Worm (Caenorhabditis elegans) whole organism, young adult: ENCODE data around the gene ZK822.9.

Source experiments
- B0035.1 ChIP-seq: sonication (generic microtip); optimal IDR thresholded peaks from 2 replicates; lab custom pipeline; 2016; ENCODE audit warnings: missing genetic modification characterization, mild to moderate bottlenecking, missing compliant biosample characterization, missing genotype, missing genetic modification reagents
- B0336.3 ChIP-seq: fragments of 200-800 bp; sonication (Bioruptor generic); IDR thresholded peaks from 2 replicates; pipeline ENCODE4 v1.3.6; 2022; ENCODE audit warnings: missing genetic modification characterization, missing compliant biosample characterization
- F39B2.1 ChIP-seq: fragments of 200-800 bp; sonication (Bioruptor generic); IDR thresholded peaks from 2 replicates; pipeline ENCODE4 v1.3.6; 2022; ENCODE audit warnings: missing genetic modification reagents, missing genetic modification characterization, missing compliant biosample characterization
- F52B5.7 ChIP-seq: sonication (generic microtip); optimal IDR thresholded peaks from 2 replicates; lab custom pipeline; 2016; ENCODE audit warnings: mild to moderate bottlenecking, missing genetic modification characterization, missing compliant biosample characterization
- K11D2.4 ChIP-seq: fragments of 200-800 bp; sonication (Bioruptor generic); IDR thresholded peaks from 2 replicates; pipeline ENCODE4 v1.3.6; 2022; ENCODE audit warnings: missing genetic modification reagents, missing genetic modification characterization, missing compliant biosample characterization
- Y53G8AR.9 ChIP-seq: fragments of 200-800 bp; sonication (Bioruptor generic); conservative IDR thresholded peaks from 2 replicates; pipeline ENCODE4 v1.3.6; 2022; ENCODE audit warnings: missing genetic modification reagents, missing genetic modification characterization, missing compliant biosample characterization
- Y56A3A.18 ChIP-seq: fragments of 200-800 bp; sonication (Bioruptor generic); IDR thresholded peaks from 2 replicates; pipeline ENCODE4 v1.3.6; 2022; ENCODE audit warnings: missing genetic modification reagents, missing genetic modification characterization, missing compliant biosample characterization
- Y79H2A.3 ChIP-seq: fragments of 200-800 bp; sonication (Bioruptor generic); conservative IDR thresholded peaks from 2 replicates; pipeline ENCODE4 v1.3.6; 2022; ENCODE audit warnings: missing genetic modification reagents, missing genetic modification characterization, missing compliant biosample characterization
- aptf-3 ChIP-seq: fragments of 200-800 bp; sonication (Bioruptor generic); IDR thresholded peaks from 2 replicates; pipeline ENCODE4 v1.3.6; 2022; ENCODE audit warnings: missing genetic modification characterization, missing compliant biosample characterization
- atf-7 ChIP-seq: sonication (generic microtip); optimal IDR thresholded peaks from 2 replicates; lab custom pipeline; 2017; ENCODE audit warnings: mild to moderate bottlenecking, missing genetic modification characterization, missing compliant biosample characterization
- athp-1 ChIP-seq: sonication (generic microtip); optimal IDR thresholded peaks from 2 replicates; lab custom pipeline; 2017; ENCODE audit warnings: mild to moderate bottlenecking, missing genetic modification characterization, missing compliant biosample characterization
- attf-6 ChIP-seq: fragments of 200-800 bp; sonication (Bioruptor generic); IDR thresholded peaks from 2 replicates; pipeline ENCODE4 v1.3.6; 2022; ENCODE audit warnings: missing genetic modification reagents, missing genetic modification characterization, missing compliant biosample characterization
- cebp-1 ChIP-seq, 2 experiments: fragments of 200-800 bp in 1 of 2; sonication (Bioruptor generic) in 1 of 2; sonication (generic microtip) in 1 of 2; IDR thresholded peaks in 1 of 2; optimal IDR thresholded peaks in 1 of 2; 2 replicates each; pipeline versions ENCODE4 v1.3.6 to Lab custom; 2017 to 2022; ENCODE audit warnings: missing compliant biosample characterization in 2 of 2, missing genetic modification characterization in 2 of 2, mild to moderate bottlenecking in 1 of 2, missing genetic modification reagents in 1 of 2, moderate library complexity in 1 of 2
- cebp-2 ChIP-seq: fragments of 200-800 bp; sonication (Bioruptor generic); IDR thresholded peaks from 2 replicates; pipeline ENCODE4 v1.3.6; 2022; ENCODE audit warnings: missing genetic modification characterization, missing compliant biosample characterization
- ceh-91 ChIP-seq: fragments of 200-800 bp; sonication (Bioruptor generic); IDR thresholded peaks from 2 replicates; pipeline ENCODE4 v1.3.6; 2022; ENCODE audit warnings: missing genetic modification reagents, missing genetic modification characterization, missing compliant biosample characterization
- chd-7 ChIP-seq: sonication (generic microtip); optimal IDR thresholded peaks from 2 replicates; lab custom pipeline; 2016; ENCODE audit warnings: mild to moderate bottlenecking, missing genetic modification characterization, moderate library complexity, missing compliant biosample characterization
- die-1 ChIP-seq: sonication (generic microtip); optimal IDR thresholded peaks from 2 replicates; lab custom pipeline; 2016; ENCODE audit warnings: missing genotype, mild to moderate bottlenecking, missing genetic modification characterization, missing compliant biosample characterization
- dox-1 ChIP-seq: fragments of 200-800 bp; sonication (Bioruptor generic); IDR thresholded peaks from 2 replicates; pipeline ENCODE4 v1.3.6; 2022; ENCODE audit warnings: missing genetic modification reagents, missing genetic modification characterization, missing compliant biosample characterization
- dpff-1 ChIP-seq: sonication (generic microtip); optimal IDR thresholded peaks from 2 replicates; lab custom pipeline; 2017; ENCODE audit warnings: mild to moderate bottlenecking, missing genetic modification characterization, missing compliant biosample characterization
- dpl-1 ChIP-seq: fragments of 150-350 bp; optimal IDR thresholded peaks from 2 replicates; lab custom pipeline; 2014; ENCODE audit warnings: missing biosample characterization, missing genetic modification reagents, missing genetic modification characterization
- egl-18 ChIP-seq: fragments of 200-800 bp; sonication (Bioruptor generic); IDR thresholded peaks from 2 replicates; pipeline ENCODE4 v1.3.6; 2022; ENCODE audit warnings: missing genetic modification reagents, missing genetic modification characterization, missing compliant biosample characterization
- egl-44 ChIP-seq: fragments of 200-800 bp; sonication (Bioruptor generic); IDR thresholded peaks from 2 replicates; pipeline ENCODE4 v1.3.6; 2022; ENCODE audit warnings: missing genetic modification reagents, missing genetic modification characterization, missing compliant biosample characterization
- ekl-4 ChIP-seq: fragments of 200-800 bp; sonication (Bioruptor generic); IDR thresholded peaks from 2 replicates; pipeline ENCODE4 v1.3.6; 2022; ENCODE audit warnings: missing genetic modification reagents, missing genetic modification characterization, missing compliant biosample characterization
- hlh-26 ChIP-seq: fragments of 200-800 bp; sonication (Bioruptor generic); conservative IDR thresholded peaks from 2 replicates; pipeline ENCODE4 v1.3.6; 2022; ENCODE audit warnings: missing genetic modification reagents, missing genetic modification characterization, missing compliant biosample characterization
- hmg-1.2 ChIP-seq: fragments of 200-800 bp; sonication (Bioruptor generic); IDR thresholded peaks from 2 replicates; pipeline ENCODE4 v1.3.6; 2022; ENCODE audit warnings: missing genetic modification reagents, missing genetic modification characterization, missing compliant biosample characterization
- hrde-1 ChIP-seq: sonication (generic microtip); optimal IDR thresholded peaks from 2 replicates; lab custom pipeline; 2016; ENCODE audit warnings: missing genetic modification characterization, mild to moderate bottlenecking, missing compliant biosample characterization, moderate library complexity, missing genotype, missing genetic modification reagents, borderline replicate concordance
- let-607 ChIP-seq, 2 experiments: fragments of 200-800 bp in 1 of 2; sonication (Bioruptor generic) in 1 of 2; sonication (generic microtip) in 1 of 2; optimal IDR thresholded peaks; 2 replicates each; lab custom pipeline; 2016 to 2018; ENCODE audit warnings: mild to moderate bottlenecking in 2 of 2, missing compliant biosample characterization in 2 of 2, missing genetic modification characterization in 2 of 2, moderate library complexity in 2 of 2, missing genotype in 1 of 2
- lin-35 ChIP-seq, 3 experiments: fragments of 150-350 bp in 2 of 3; sonication (generic microtip) in 1 of 3; optimal IDR thresholded peaks; 2 replicates each; lab custom pipeline; 2014 to 2018; ENCODE audit warnings: missing biosample characterization in 3 of 3, missing genetic modification characterization in 3 of 3, missing genetic modification reagents in 3 of 3
- lin-54 ChIP-seq: fragments of 200-800 bp; sonication (Bioruptor generic); optimal IDR thresholded peaks from 2 replicates; lab custom pipeline; 2018; ENCODE audit warnings: mild to moderate bottlenecking, missing genetic modification characterization, missing compliant biosample characterization
- madf-6 ChIP-seq: fragments of 200-800 bp; sonication (Bioruptor generic); IDR thresholded peaks from 2 replicates; pipeline ENCODE4 v1.3.6; 2022; ENCODE audit warnings: missing genetic modification reagents, missing genetic modification characterization, missing compliant biosample characterization
- madf-8 ChIP-seq: fragments of 200-800 bp; sonication (Bioruptor generic); conservative IDR thresholded peaks from 2 replicates; pipeline ENCODE4 v1.3.6; 2022; ENCODE audit warnings: missing genetic modification reagents, missing genetic modification characterization, missing compliant biosample characterization
- mel-28 ChIP-seq: sonication (generic microtip); optimal IDR thresholded peaks from 2 replicates; lab custom pipeline; 2016; ENCODE audit warnings: borderline replicate concordance, mild to moderate bottlenecking, missing genetic modification characterization, missing compliant biosample characterization
- nfya-2 ChIP-seq: fragments of 200-800 bp; sonication (Bioruptor generic); IDR thresholded peaks from 2 replicates; pipeline ENCODE4 v1.3.6; 2022; ENCODE audit warnings: missing genetic modification reagents, missing genetic modification characterization, missing compliant biosample characterization
- nhr-120 ChIP-seq: fragments of 200-800 bp; sonication (Bioruptor generic); IDR thresholded peaks from 2 replicates; pipeline ENCODE4 v1.3.6; 2022; ENCODE audit warnings: missing genetic modification characterization, missing compliant biosample characterization
- nhr-80 ChIP-seq: sonication (generic microtip); optimal IDR thresholded peaks from 2 replicates; lab custom pipeline; 2016; ENCODE audit warnings: missing genetic modification characterization, missing compliant biosample characterization
- nhr-90 ChIP-seq: sonication (generic microtip); optimal IDR thresholded peaks from 2 replicates; lab custom pipeline; 2016; ENCODE audit warnings: missing genotype, mild to moderate bottlenecking, missing genetic modification characterization, missing compliant biosample characterization
- repo-1 ChIP-seq: sonication (generic microtip); optimal IDR thresholded peaks from 2 replicates; lab custom pipeline; 2017; ENCODE audit warnings: mild to moderate bottlenecking, missing genetic modification characterization, missing compliant biosample characterization
- snpc-3.4 ChIP-seq: sonication (generic microtip); optimal IDR thresholded peaks from 2 replicates; lab custom pipeline; 2017; ENCODE audit warnings: missing genetic modification characterization, mild to moderate bottlenecking, missing compliant biosample characterization, antibody characterized with exemption, moderate library complexity, missing genotype, missing genetic modification reagents
- tbp1 ChIP-seq: fragments of 200-800 bp; sonication (Bioruptor generic); optimal IDR thresholded peaks from 2 replicates; lab custom pipeline; 2018; ENCODE audit warnings: mild to moderate bottlenecking, missing genetic modification characterization, missing compliant biosample characterization
- tlf-1 ChIP-seq: fragments of 200-800 bp; sonication (Bioruptor generic); optimal IDR thresholded peaks from 2 replicates; lab custom pipeline; 2018; ENCODE audit warnings: mild to moderate bottlenecking, missing genetic modification characterization, missing compliant biosample characterization
- zim-3 ChIP-seq: sonication (generic microtip); optimal IDR thresholded peaks from 2 replicates; lab custom pipeline; 2017; ENCODE audit warnings: mild to moderate bottlenecking, missing genetic modification characterization, moderate library complexity, missing compliant biosample characterization
- ztf-18 ChIP-seq: sonication (generic microtip); optimal IDR thresholded peaks from 2 replicates; lab custom pipeline; 2016; ENCODE audit warnings: missing genotype, mild to moderate bottlenecking, missing genetic modification characterization, missing compliant biosample characterization
- ztf-22 ChIP-seq: fragments of 200-800 bp; sonication (Bioruptor generic); optimal IDR thresholded peaks from 2 replicates; lab custom pipeline; 2018; ENCODE audit warnings: mild to moderate bottlenecking, missing genetic modification characterization, moderate library complexity, missing compliant biosample characterization
- ztf-25 ChIP-seq: fragments of 200-800 bp; sonication (Bioruptor generic); IDR thresholded peaks from 2 replicates; pipeline ENCODE4 v1.3.6; 2022; ENCODE audit warnings: missing genetic modification reagents, missing genetic modification characterization, missing compliant biosample characterization

Gene ZK822.9

ce11 chrIV:11952612-11953299, 37.0 kb downstream of the ZK822.9 start, which contains the start of gene gdh-1 (continued):
- TF ChIP-seq dpl-1 (GFP tag; lab: Kevin White, UChicago) (no peak), aptf-3 (GFP tag; lab: Robert Waterston, UW) (no peak), B0035.1 (tag; lab: Kevin White, UChicago) (no peak), nhr-90 (tag; lab: Kevin White, UChicago) (no peak), ztf-25 (GFP tag; lab: Robert Waterston, UW) (no peak), zim-3 (tag; lab: Kevin White, UChicago) (no peak), nfya-2 (no peak), nhr-80 (tag; lab: Kevin White, UChicago) (peak; percentile 63), cebp-2 (GFP tag; lab: Robert Waterston, UW) (no peak)

DNA sequence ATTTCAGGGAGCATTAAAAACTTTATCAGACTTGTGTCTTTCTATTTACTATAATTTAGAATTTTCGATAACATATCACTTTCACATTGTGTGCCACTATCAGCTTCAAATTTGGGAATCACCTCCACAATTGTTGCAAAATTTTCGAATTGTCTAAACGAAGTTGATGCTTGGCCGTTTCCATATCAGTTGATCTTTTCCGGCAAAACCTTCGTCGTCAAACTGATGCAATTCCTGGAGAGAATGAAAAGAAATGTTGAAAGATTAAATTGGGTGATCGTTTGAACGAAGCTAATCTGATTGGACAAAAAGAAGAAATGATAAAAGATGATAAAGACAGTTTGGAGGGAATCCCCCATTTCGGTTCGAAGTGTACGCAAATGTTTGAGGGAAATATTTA, 39.8 kb downstream of the ZK822.9 start:
- TF ChIP-seq snpc-3.4 (tag; lab: Kevin White, UChicago) = peak; percentile 1
- peak; percentile 51; the same call in 1 of the 2 replicates for TF ChIP-seq attf-6
- TF ChIP-seq egl-44 (GFP tag; lab: Robert Waterston, UW) = 0 out of 2 replicates have a peak, but pooled peaks have one; percentile 17
- peak; percentile 63 for TF ChIP-seq cebp-1 (GFP tag; IDR thresholded peaks at IDR 0.05; lab: Robert Waterston, UW)
- peak; percentile 65 for TF ChIP-seq cebp-1 (tag; optimal IDR thresholded peaks at IDR 0.05; lab: Kevin White, UChicago)
- TF ChIP-seq egl-18 = no peak
- TF ChIP-seq mel-28 = no peak
- TF ChIP-seq dox-1 = peak; percentile 21; the same call in 1 of the 2 replicates
- TF ChIP-seq K11D2.4 = 0 out of 2 replicates have a peak, but pooled peaks have one; percentile 22
- peak; percentile 92 for TF ChIP-seq atf-7 (tag; lab: Kevin White, UChicago)
- TF ChIP-seq madf-8 (GFP tag; lab: Robert Waterston, UW) = no peak
- TF ChIP-seq ceh-91 = no peak
- TF ChIP-seq hrde-1 (tag; lab: Kevin White, UChicago) = peak; percentile 16
- TF ChIP-seq cebp-2 (GFP tag; lab: Robert Waterston, UW) = no peak
- TF ChIP-seq lin-54 = peak; percentile 64
- no peak for TF ChIP-seq dpff-1 (tag; lab: Kevin White, UChicago)
- peak; percentile 19 for TF ChIP-seq athp-1 (tag; lab: Kevin White, UChicago)
- peak; percentile 81 for TF ChIP-seq repo-1
- TF ChIP-seq madf-6 (GFP tag; lab: Robert Waterston, UW) = peak; percentile 43; the same call in 1 of the 2 replicates
- no peak for TF ChIP-seq nhr-120 (GFP tag; lab: Robert Waterston, UW)
- peak; percentile 67 for TF ChIP-seq Y56A3A.18 (GFP tag; lab: Robert Waterston, UW)
- peak; percentile 55 for TF ChIP-seq F52B5.7
- peak; percentile 26 for TF ChIP-seq ztf-18 (tag; lab: Kevin White, UChicago)
- TF ChIP-seq nhr-80 (tag; lab: Kevin White, UChicago) = peak; percentile 95
- TF ChIP-seq Y53G8AR.9 (GFP tag; lab: Robert Waterston, UW) = peak; percentile 83
- TF ChIP-seq tlf-1 (GFP tag; lab: Kevin White, UChicago) = peak; percentile 64
- peak; percentile 31 for TF ChIP-seq tbp1
- TF ChIP-seq chd-7 (tag; lab: Kevin White, UChicago) = peak; percentile 79
- TF ChIP-seq ekl-4 = peak; percentile 69; the same call in 1 of the 2 replicates
- TF ChIP-seq lin-35 (GFP tag; optimal IDR thresholded peaks at IDR 0.05; lab: Kevin White, UChicago) = peak in 1 of 3 experiments; percentile 53
- TF ChIP-seq hmg-1.2 = peak; percentile 26; the same call in 1 of the 2 replicates
- no peak for TF ChIP-seq hlh-26 (GFP tag; lab: Robert Waterston, UW)
- TF ChIP-seq let-607 (tag; optimal IDR thresholded peaks at IDR 0.05; lab: Kevin White, UChicago) = peak in 1 of 2 experiments; percentile 76
- TF ChIP-seq F39B2.1 (GFP tag; lab: Robert Waterston, UW) = no peak
- TF ChIP-seq Y79H2A.3 (GFP tag; lab: Robert Waterston, UW) = 0 out of 2 replicates have a peak, but pooled peaks have one; percentile 54
- peak; percentile 25 for TF ChIP-seq nhr-90 (tag; lab: Kevin White, UChicago)
- TF ChIP-seq die-1 = peak; percentile 28
- 0 out of 2 replicates have a peak, but pooled peaks have one; percentile 22 for TF ChIP-seq B0336.3
- peak; percentile 71 for TF ChIP-seq ztf-22 (GFP tag; lab: Kevin White, UChicago)
